Fruit fly (Drosophila melanogaster) whole organism, prepupa: ENCODE results near the gene nompC.
A peak's percentile ranks its signal among the peaks of the same experiment; 100 is the strongest.

Experiments
- CG6854 ChIP-seq: fragments of 200-800 bp; sonication (Bioruptor generic); optimal IDR thresholded peaks from 2 replicates; lab custom pipeline; 2017; ENCODE audit warnings: missing biosample characterization, mild to moderate bottlenecking, missing genetic modification characterization
- dsx ChIP-seq: fragments of 200-800 bp; optimal IDR thresholded peaks from 3 replicates; lab custom pipeline; 2019; ENCODE audit warnings: missing biosample characterization, mild to moderate bottlenecking, missing genetic modification characterization, moderate library complexity; ENCODE audit not compliant: poor library complexity, severe bottlenecking
- svp ChIP-seq: fragments of 200-800 bp; sonication (Bioruptor generic); peaks from one replicate; lab custom pipeline; 2016; ENCODE audit warnings: missing biosample characterization, missing genetic modification characterization

DNA sequence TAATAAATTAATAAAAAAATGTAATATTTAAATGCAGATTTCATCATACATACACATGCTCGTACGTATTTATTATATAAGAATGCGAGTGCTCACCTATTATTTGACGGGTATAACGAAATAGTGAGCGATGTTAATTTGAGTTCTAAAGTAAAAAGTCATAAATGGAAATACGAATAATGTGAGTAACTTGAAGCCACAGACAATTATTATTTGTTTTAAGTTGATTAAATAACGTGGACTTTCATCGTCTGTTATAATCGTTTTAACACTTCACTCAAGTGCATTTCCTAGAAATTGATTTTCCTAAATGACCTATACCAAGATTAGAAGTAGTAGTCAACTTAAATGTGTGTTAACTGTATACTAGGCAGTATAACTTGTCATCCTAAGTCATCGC lies 43.7 kb upstream of the nompC start:
- TF ChIP-seq svp (peak; percentile 68), dsx (GFP tag; lab: Kevin White, UChicago) (no peak), CG6854 (GFP tag; lab: Kevin White, UChicago) (no peak)
